Worm (Caenorhabditis elegans) whole organism, L2 larva: ENCODE results near the gene dnj-5.

Source experiments
- C34F6.9 ChIP-seq: fragments of 150-350 bp; optimal IDR thresholded peaks from 2 replicates; lab custom pipeline; 2014; ENCODE audit warnings: missing biosample characterization, missing genetic modification characterization
- F13H6.1 ChIP-seq: sonication (generic microtip); optimal IDR thresholded peaks from 2 replicates; lab custom pipeline; 2016; ENCODE audit warnings: missing genetic modification characterization, missing compliant biosample characterization
- R02D3.7 ChIP-seq: fragments of 150-350 bp; optimal IDR thresholded peaks from 2 replicates; lab custom pipeline; 2014; ENCODE audit warnings: missing biosample characterization, missing genetic modification characterization
- Y55F3AM.14 ChIP-seq: fragments of 200-800 bp; sonication (Bioruptor generic); optimal IDR thresholded peaks from 2 replicates; lab custom pipeline; 2018; ENCODE audit warnings: mild to moderate bottlenecking, missing genetic modification characterization, missing compliant biosample characterization
- ZK546.5 ChIP-seq: sonication (generic microtip); optimal IDR thresholded peaks from 2 replicates; lab custom pipeline; 2017; ENCODE audit warnings: missing biosample characterization, missing genetic modification characterization
- alr-1 ChIP-seq: fragments of 150-350 bp; optimal IDR thresholded peaks from 2 replicates; lab custom pipeline; 2014; ENCODE audit warnings: missing biosample characterization, missing genetic modification characterization
- aly-2 ChIP-seq: fragments of 150-350 bp; optimal IDR thresholded peaks from 2 replicates; lab custom pipeline; 2014; ENCODE audit warnings: missing biosample characterization, missing genetic modification characterization
- ama-1 ChIP-seq: fragments of 150-350 bp; optimal IDR thresholded peaks from 2 replicates; lab custom pipeline; 2018; ENCODE audit warnings: inconsistent platforms
- ceh-82 ChIP-seq: fragments of 150-350 bp; optimal IDR thresholded peaks from 2 replicates; lab custom pipeline; 2014; ENCODE audit warnings: missing biosample characterization, missing genetic modification characterization
- crh-2 ChIP-seq: sonication (generic microtip); optimal IDR thresholded peaks from 2 replicates; lab custom pipeline; 2017; ENCODE audit warnings: missing biosample characterization, missing genetic modification characterization
- dmd-4 ChIP-seq: sonication (generic microtip); optimal IDR thresholded peaks from 2 replicates; lab custom pipeline; 2017; ENCODE audit warnings: missing biosample characterization, missing genetic modification characterization
- egl-27 ChIP-seq: sonication (generic microtip); optimal IDR thresholded peaks from 3 replicates; lab custom pipeline; 2017; ENCODE audit warnings: missing biosample characterization, missing genetic modification reagents, missing genetic modification characterization
- elt-1 ChIP-seq: fragments of 150-350 bp; optimal IDR thresholded peaks from 2 replicates; lab custom pipeline; 2014; ENCODE audit warnings: missing biosample characterization, missing genetic modification characterization
- elt-3 ChIP-seq: sonication (generic microtip); optimal IDR thresholded peaks from 2 replicates; lab custom pipeline; 2017; ENCODE audit warnings: missing biosample characterization, missing genetic modification characterization
- fos-1 ChIP-seq: fragments of 150-350 bp; optimal IDR thresholded peaks from 2 replicates; lab custom pipeline; 2014; ENCODE audit warnings: missing biosample characterization, missing genetic modification characterization
- gmeb-1 ChIP-seq: fragments of 150-350 bp; optimal IDR thresholded peaks from 2 replicates; lab custom pipeline; 2014; ENCODE audit warnings: missing biosample characterization, missing genetic modification characterization
- lin-11 ChIP-seq: fragments of 150-350 bp; sonication (generic microtip); optimal IDR thresholded peaks from 2 replicates; lab custom pipeline; 2014; ENCODE audit warnings: missing biosample characterization, missing genetic modification characterization, inconsistent platforms, mixed read lengths
- lin-39 ChIP-seq: fragments of 150-350 bp; optimal IDR thresholded peaks from 2 replicates; lab custom pipeline; 2014; ENCODE audit warnings: missing biosample characterization, missing genetic modification reagents, missing genetic modification characterization
- lsy-2 ChIP-seq, 2 experiments: fragments of 150-350 bp in 1 of 2; sonication (generic microtip) in 1 of 2; optimal IDR thresholded peaks; 2 replicates each; lab custom pipeline; 2014 to 2017; ENCODE audit warnings: missing biosample characterization in 2 of 2, missing genetic modification characterization in 2 of 2
- mab-5 ChIP-seq: fragments of 150-350 bp; optimal IDR thresholded peaks from 2 replicates; lab custom pipeline; 2014; ENCODE audit warnings: missing biosample characterization, missing genetic modification characterization
- mbf-1 ChIP-seq: sonication (generic microtip); optimal IDR thresholded peaks from 2 replicates; lab custom pipeline; 2017; ENCODE audit warnings: missing biosample characterization, missing genetic modification characterization
- mdl-1 ChIP-seq, 2 experiments: fragments of 150-350 bp in 1 of 2; sonication (generic microtip) in 1 of 2; optimal IDR thresholded peaks; 2 replicates each; lab custom pipeline; 2017; ENCODE audit warnings: missing biosample characterization in 2 of 2, missing genetic modification characterization in 2 of 2
- nhr-10 ChIP-seq: sonication (generic microtip); optimal IDR thresholded peaks from 2 replicates; lab custom pipeline; 2017; ENCODE audit warnings: missing biosample characterization, missing genetic modification characterization
- nhr-11 ChIP-seq: fragments of 150-350 bp; optimal IDR thresholded peaks from 2 replicates; lab custom pipeline; 2014; ENCODE audit warnings: missing biosample characterization, missing genetic modification characterization
- nhr-12 ChIP-seq: fragments of 150-350 bp; optimal IDR thresholded peaks from 2 replicates; lab custom pipeline; 2014; ENCODE audit warnings: missing biosample characterization, missing genetic modification characterization
- nhr-129 ChIP-seq: fragments of 150-350 bp; optimal IDR thresholded peaks from 2 replicates; lab custom pipeline; 2014; ENCODE audit warnings: missing biosample characterization, missing genetic modification characterization
- nhr-21 ChIP-seq: fragments of 150-350 bp; optimal IDR thresholded peaks from 2 replicates; lab custom pipeline; 2014; ENCODE audit warnings: missing biosample characterization, missing genetic modification characterization
- nhr-23 ChIP-seq: fragments of 150-350 bp; optimal IDR thresholded peaks from 2 replicates; lab custom pipeline; 2014; ENCODE audit warnings: missing biosample characterization, missing genetic modification reagents, missing genetic modification characterization
- nhr-237 ChIP-seq: fragments of 150-350 bp; optimal IDR thresholded peaks from 2 replicates; lab custom pipeline; 2014; ENCODE audit warnings: missing biosample characterization, missing genetic modification characterization
- nhr-6 ChIP-seq: fragments of 150-350 bp; optimal IDR thresholded peaks from 2 replicates; lab custom pipeline; 2014; ENCODE audit warnings: missing biosample characterization, missing genetic modification characterization
- nhr-77 ChIP-seq: fragments of 150-350 bp; optimal IDR thresholded peaks from 2 replicates; lab custom pipeline; 2014; ENCODE audit warnings: missing biosample characterization, missing genetic modification characterization
- peb-1 ChIP-seq: fragments of 150-350 bp; optimal IDR thresholded peaks from 2 replicates; lab custom pipeline; 2014; ENCODE audit warnings: missing biosample characterization, missing genetic modification characterization
- sem-4 ChIP-seq: fragments of 150-350 bp; optimal IDR thresholded peaks from 2 replicates; lab custom pipeline; 2014; ENCODE audit warnings: missing biosample characterization, missing genetic modification reagents, missing genetic modification characterization
- skn-1 ChIP-seq: sonication (generic microtip); optimal IDR thresholded peaks from 2 replicates; lab custom pipeline; 2017; ENCODE audit warnings: missing biosample characterization, missing genetic modification characterization
- sma-3 ChIP-seq: sonication (generic microtip); optimal IDR thresholded peaks from 2 replicates; lab custom pipeline; 2016; ENCODE audit warnings: missing genetic modification reagents, missing genetic modification characterization, missing compliant biosample characterization
- sma-9 ChIP-seq, 2 experiments: fragments of 150-350 bp in 1 of 2; sonication (generic microtip) in 1 of 2; optimal IDR thresholded peaks; 2 replicates each; lab custom pipeline; 2014 to 2016; ENCODE audit warnings: missing genetic modification characterization in 2 of 2, mild to moderate bottlenecking in 1 of 2, missing biosample characterization in 1 of 2, missing compliant biosample characterization in 1 of 2, missing genetic modification reagents in 1 of 2, moderate library complexity in 1 of 2
- snpc-4 ChIP-seq: fragments of 150-350 bp; optimal IDR thresholded peaks from 2 replicates; lab custom pipeline; 2014; ENCODE audit warnings: missing biosample characterization, missing genetic modification characterization
- unc-39 ChIP-seq: fragments of 150-350 bp; optimal IDR thresholded peaks from 2 replicates; lab custom pipeline; 2014; ENCODE audit warnings: missing biosample characterization, missing genetic modification characterization
- unc-55 ChIP-seq: fragments of 150-350 bp; sonication (generic microtip); optimal IDR thresholded peaks from 3 replicates; lab custom pipeline; 2014; ENCODE audit warnings: missing biosample characterization, missing genetic modification reagents, missing genetic modification characterization
- unc-62 ChIP-seq: fragments of 150-350 bp; optimal IDR thresholded peaks from 2 replicates; lab custom pipeline; 2014; ENCODE audit warnings: missing biosample characterization, missing genetic modification reagents, missing genetic modification characterization
- zag-1 ChIP-seq: fragments of 150-350 bp; optimal IDR thresholded peaks from 2 replicates; lab custom pipeline; 2014; ENCODE audit warnings: missing biosample characterization, missing genetic modification characterization
- ztf-1 ChIP-seq: fragments of 200-800 bp; sonication (Bioruptor generic); conservative IDR thresholded peaks from 2 replicates; pipeline ENCODE4 v1.3.6; 2022; ENCODE audit warnings: missing genetic modification characterization, missing compliant biosample characterization
- ztf-11 ChIP-seq: sonication (generic microtip); optimal IDR thresholded peaks from 2 replicates; lab custom pipeline; 2017; ENCODE audit warnings: missing biosample characterization, missing genetic modification characterization
- ztf-4 ChIP-seq: fragments of 150-350 bp; optimal IDR thresholded peaks from 2 replicates; lab custom pipeline; 2014; ENCODE audit warnings: missing biosample characterization, missing genetic modification characterization

dnj-5 gene

DNA sequence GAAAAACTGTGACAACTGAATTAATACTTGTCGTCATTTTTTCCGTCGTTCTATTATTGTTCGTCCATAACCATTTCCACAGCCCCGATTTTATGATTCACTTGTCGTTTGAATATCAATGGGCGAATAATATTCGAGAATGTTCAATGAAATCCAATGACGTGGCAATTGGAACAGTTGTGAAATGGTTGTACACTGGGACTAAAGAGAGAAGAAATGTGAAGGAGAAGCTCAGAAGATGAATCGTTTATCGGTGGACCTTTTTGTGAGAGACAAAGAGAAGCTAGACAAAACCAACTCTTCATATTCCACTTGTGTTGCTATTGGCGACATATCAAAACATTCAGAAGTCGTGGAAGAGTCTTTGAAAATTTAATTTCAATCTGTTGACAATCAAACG lies 12.7 kb upstream of the dnj-5 start, which contains the start of gene clhm-1:
clhm-1 (minus strand) TSS at position 207 of the 400 bp plus-strand sequence.
- no peak for TF ChIP-seq nhr-11 (tag; lab: Kevin White, UChicago)
- TF ChIP-seq crh-2 (tag; lab: Kevin White, UChicago): peak; percentile 92
- peak in 1 of 2 experiments; percentile 15 for TF ChIP-seq lsy-2 (tag; optimal IDR thresholded peaks at IDR 0.05; lab: Kevin White, UChicago)

DNA sequence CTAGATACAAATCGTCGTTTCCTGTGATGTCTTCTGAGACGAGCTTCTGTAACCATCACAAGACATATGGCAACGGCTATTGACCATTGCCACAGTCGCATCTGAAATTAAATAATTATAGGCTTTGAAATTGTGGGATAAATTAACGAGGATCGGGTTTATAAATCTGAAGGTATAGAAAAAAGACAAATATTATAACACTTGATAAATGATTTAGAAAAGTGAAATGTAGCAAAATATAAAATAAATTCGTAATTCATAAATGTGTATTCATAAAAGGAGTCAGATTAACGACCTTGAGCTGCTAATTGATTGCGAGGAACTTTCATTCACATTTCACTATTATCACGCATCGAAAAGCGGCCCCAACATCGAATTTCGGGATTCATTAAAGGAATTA lies 5.6 kb upstream of the dnj-5 start, which contains the start of gene aff-1:
aff-1 (minus strand) TSS at position 101 of the 400 bp plus-strand sequence.
- no peak for TF ChIP-seq mdl-1 (tag; optimal IDR thresholded peaks at IDR 0.05; lab: Kevin White, UChicago)
- no peak for TF ChIP-seq unc-39 (tag; lab: Kevin White, UChicago)
- TF ChIP-seq nhr-77: no peak

DNA sequence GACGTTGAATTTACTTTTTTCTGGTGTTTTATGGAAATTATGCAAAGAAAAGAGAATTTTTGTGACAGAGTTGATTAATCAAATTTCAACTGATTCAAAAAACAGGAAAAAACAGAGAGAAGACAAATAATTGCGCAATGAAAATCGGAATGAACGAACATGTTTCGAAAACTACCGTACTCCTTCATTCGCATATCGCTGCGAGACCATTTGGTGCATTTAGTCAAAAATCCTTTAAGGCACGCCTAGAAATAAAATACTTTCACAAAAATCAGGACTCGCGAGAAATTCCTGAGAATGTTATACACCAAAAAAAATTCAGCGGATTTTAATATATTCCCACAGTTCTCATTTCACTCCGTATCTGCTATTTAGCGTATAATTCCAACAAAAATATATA lies 1.9 kb upstream of the dnj-5 start:
- TF ChIP-seq unc-62 (GFP tag; lab: Kevin White, UChicago) (no peak), sem-4 (tag; lab: Kevin White, UChicago) (no peak), mab-5 (no peak), nhr-21 (no peak), lin-39 (no peak), nhr-11 (tag; lab: Kevin White, UChicago) (no peak), alr-1 (tag; lab: Kevin White, UChicago) (no peak), nhr-10 (tag; lab: Kevin White, UChicago) (no peak), sma-9 (GFP tag; optimal IDR thresholded peaks at IDR 0.05; lab: Kevin White, UChicago) (no peak), sma-9 (tag; optimal IDR thresholded peaks at IDR 0.05; lab: Kevin White, UChicago) (no peak), ztf-4 (tag; lab: Kevin White, UChicago) (no peak), nhr-6 (no peak), nhr-77 (no peak), nhr-23 (tag; lab: Kevin White, UChicago) (no peak)

DNA sequence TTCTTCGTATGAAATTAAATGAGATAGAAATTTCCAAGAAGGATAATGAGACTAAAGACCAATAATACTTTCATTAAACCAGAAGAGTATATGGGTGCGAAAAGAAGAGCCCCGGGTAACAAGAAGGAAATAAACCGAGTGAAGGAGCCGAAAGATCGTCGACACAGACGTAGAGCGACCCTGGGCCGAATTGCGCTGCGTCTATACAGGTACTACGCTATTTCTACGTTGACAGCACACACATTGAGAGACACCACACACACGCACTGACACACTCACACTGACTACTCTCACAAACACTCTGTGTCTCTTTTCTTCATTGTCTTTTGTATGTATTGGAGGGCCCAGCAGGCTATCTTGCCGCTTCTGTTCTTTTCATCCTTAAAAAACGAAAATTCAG lies 734 bp upstream of the dnj-5 start:
- TF ChIP-seq nhr-6 (no peak), zag-1 (tag; lab: Kevin White, UChicago) (peak; percentile 17), F13H6.1 (tag; lab: Kevin White, UChicago) (peak; percentile 70), unc-55 (GFP tag; lab: Kevin White, UChicago) (peak; percentile 6), sma-9 (GFP tag; optimal IDR thresholded peaks at IDR 0.05; lab: Kevin White, UChicago) (peak; percentile 15), sma-9 (tag; optimal IDR thresholded peaks at IDR 0.05; lab: Kevin White, UChicago) (no peak), gmeb-1 (peak; percentile 1), lsy-2 (tag; optimal IDR thresholded peaks at IDR 0.05; lab: Kevin White, UChicago) (peak in 1 of 2 experiments; percentile 37), peb-1 (tag; lab: Kevin White, UChicago) (no peak), fos-1 (tag; lab: Kevin White, UChicago) (peak; percentile 60), crh-2 (tag; lab: Kevin White, UChicago) (peak; percentile 26), elt-3 (tag; lab: Kevin White, UChicago) (no peak), nhr-129 (tag; lab: Kevin White, UChicago) (peak; percentile 84), C34F6.9 (tag; lab: Kevin White, UChicago) (peak; percentile 36)

DNA sequence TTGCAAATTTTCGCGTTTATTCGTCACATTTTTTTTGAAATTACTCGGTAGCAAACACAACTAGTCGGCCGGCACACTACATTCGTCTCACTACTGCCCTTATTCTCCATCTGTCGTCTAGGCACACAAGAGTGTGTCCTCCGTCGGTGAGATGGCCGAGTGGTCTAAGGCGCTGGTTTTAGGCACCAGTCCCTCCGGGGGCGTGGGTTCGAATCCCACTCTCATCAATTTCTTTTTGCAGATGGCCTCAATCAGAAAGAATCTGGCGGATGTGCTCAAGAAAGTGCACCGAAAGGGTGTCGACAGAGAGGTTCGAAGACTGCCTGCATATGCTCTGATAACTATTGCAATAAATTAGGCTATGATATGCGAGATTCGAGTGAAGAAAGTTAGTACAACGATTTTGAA lies 5.0 kb downstream of the dnj-5 start:
- TF ChIP-seq skn-1 (tag; lab: Kevin White, UChicago): no peak
- TF ChIP-seq alr-1 (tag; lab: Kevin White, UChicago): no peak
- peak; percentile 47 for TF ChIP-seq Y55F3AM.14 (GFP tag; lab: Kevin White, UChicago)
- no peak for TF ChIP-seq nhr-12 (tag; lab: Kevin White, UChicago)
- peak in 1 of 2 experiments; percentile 23 for TF ChIP-seq mdl-1 (tag; optimal IDR thresholded peaks at IDR 0.05; lab: Kevin White, UChicago)
- peak; percentile 15 for TF ChIP-seq unc-39 (tag; lab: Kevin White, UChicago)
- no peak for TF ChIP-seq snpc-4 (tag; lab: Kevin White, UChicago)
- no peak for TF ChIP-seq sem-4 (tag; lab: Kevin White, UChicago)
- peak; percentile 11 for TF ChIP-seq ztf-4 (tag; lab: Kevin White, UChicago)
- TF ChIP-seq sma-3: peak; percentile 59
- peak; percentile 71 for TF ChIP-seq lin-11 (tag; lab: Kevin White, UChicago)
- TF ChIP-seq ZK546.5 (tag; lab: Kevin White, UChicago): no peak
- TF ChIP-seq F13H6.1 (tag; lab: Kevin White, UChicago): peak; percentile 73
- no peak for TF ChIP-seq ztf-1 (GFP tag; lab: Robert Waterston, UW)
- no peak for TF ChIP-seq nhr-23 (tag; lab: Kevin White, UChicago)
- no peak for TF ChIP-seq ceh-82 (tag; lab: Kevin White, UChicago)
- TF ChIP-seq egl-27 (tag; lab: Kevin White, UChicago): peak; percentile 82
- no peak for TF ChIP-seq mbf-1 (tag; lab: Kevin White, UChicago)
- no peak for TF ChIP-seq nhr-6
- TF ChIP-seq ama-1 (lab: Kevin White, UChicago): peak; percentile 28
- no peak for TF ChIP-seq aly-2 (tag; lab: Kevin White, UChicago)
- TF ChIP-seq mab-5: no peak
- peak; percentile 26 for TF ChIP-seq zag-1 (tag; lab: Kevin White, UChicago)
- no peak for TF ChIP-seq nhr-77
- no peak for TF ChIP-seq elt-1 (tag; lab: Kevin White, UChicago)
- TF ChIP-seq dmd-4 (tag; lab: Kevin White, UChicago): no peak
- TF ChIP-seq nhr-21: peak; percentile 75
- no peak for TF ChIP-seq peb-1 (tag; lab: Kevin White, UChicago)
- peak; percentile 49 to 63 for TF ChIP-seq lsy-2 (tag; optimal IDR thresholded peaks at IDR 0.05; lab: Kevin White, UChicago)
- no peak for TF ChIP-seq R02D3.7 (tag; lab: Kevin White, UChicago)
- TF ChIP-seq crh-2 (tag; lab: Kevin White, UChicago): peak; percentile 80
- no peak for TF ChIP-seq nhr-237 (tag; lab: Kevin White, UChicago)
- no peak for TF ChIP-seq ztf-11 (tag; lab: Kevin White, UChicago)
